Fruit fly (Drosophila melanogaster): Measurements from ENCODE around the gene CG3386.

Gene CG3386

DNA sequence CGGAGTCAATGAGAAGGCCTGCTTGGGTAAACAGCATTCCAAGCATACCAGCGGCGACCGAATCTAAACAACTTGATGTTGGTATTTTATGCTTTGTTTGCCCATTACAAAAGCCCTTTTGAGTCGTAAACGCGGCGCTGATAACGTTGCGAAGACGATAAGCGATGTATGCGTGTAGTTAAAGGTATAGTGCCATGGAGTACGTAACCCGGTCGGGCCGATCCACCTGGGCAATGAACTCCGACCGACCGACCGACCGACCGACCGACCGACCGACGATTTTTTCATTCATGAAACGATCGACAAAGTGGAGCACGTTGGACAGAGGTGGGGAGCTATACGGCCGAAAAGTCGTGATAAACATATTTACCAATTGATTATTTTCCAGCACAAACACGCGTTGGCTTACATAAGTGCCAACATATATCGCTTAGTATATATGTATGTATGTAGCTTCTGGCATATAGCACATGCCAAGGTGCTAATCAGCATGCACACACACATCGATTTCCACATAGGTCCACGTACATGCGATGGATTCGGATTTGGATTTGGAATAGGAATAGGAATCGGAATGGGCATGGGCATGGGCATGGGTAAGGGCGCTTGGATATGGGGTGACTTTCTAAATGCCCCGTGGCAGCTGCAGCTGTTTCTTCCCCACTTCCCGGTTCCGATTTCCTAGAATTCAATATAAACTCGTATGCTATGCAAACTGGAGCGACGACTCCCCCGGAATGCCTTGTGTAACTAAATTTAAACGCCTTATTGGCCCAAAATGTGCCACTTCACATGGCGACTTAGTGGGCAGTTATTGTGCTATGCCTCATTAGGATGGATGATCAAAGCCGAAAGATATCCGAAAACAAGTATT is 39.2 kb downstream of the CG3386 start (continued):
- TF ChIP-seq nerfin-2 (GFP tag; IDR thresholded peaks at IDR 0.05; ENCODE audit: partially characterized antibody) (no peak), Fer2 (tag; optimal IDR thresholded peaks at IDR 0.05) (no peak), zfh1 (GFP tag; IDR thresholded peaks at IDR 0.05) (peak; percentile 40; the same call in 1 of the 3 replicates), slou (GFP tag; optimal IDR thresholded peaks at IDR 0.05) (no peak), CG12236 (GFP tag; optimal IDR thresholded peaks at IDR 0.05) (no peak), CG33557 (GFP tag; optimal IDR thresholded peaks at IDR 0.05) (no peak), grn (GFP tag; optimal IDR thresholded peaks at IDR 0.05) (peak; percentile 58), bsh (GFP tag; optimal IDR thresholded peaks at IDR 0.05) (no peak), kni (GFP tag; optimal IDR thresholded peaks at IDR 0.05) (peak; percentile 94), CG15073 (GFP tag; optimal IDR thresholded peaks at IDR 0.05) (no peak), CG3995 (GFP tag; optimal IDR thresholded peaks at IDR 0.05) (no peak), ssp (GFP tag; IDR thresholded peaks at IDR 0.05) (no peak), Nf-YA (GFP tag; IDR thresholded peaks at IDR 0.05) (no peak), Hsf (GFP tag; optimal IDR thresholded peaks at IDR 0.05) (no peak), CHES-1-like (GFP tag; optimal IDR thresholded peaks at IDR 0.05) (peak; percentile 30), CG11398 (GFP tag; optimal IDR thresholded peaks at IDR 0.05) (no peak), sr (GFP tag; IDR thresholded peaks at IDR 0.05) (peak; percentile 33; the same call in 1 of the 3 replicates), Fer3 (tag; optimal IDR thresholded peaks at IDR 0.05) (no peak), CG4617 (GFP tag; optimal IDR thresholded peaks at IDR 0.05; ENCODE audit: borderline replicate concordance) (no peak), CG10209 (GFP tag; optimal IDR thresholded peaks at IDR 0.05) (peak; percentile 67), CG5180 (GFP tag; optimal IDR thresholded peaks at IDR 0.05) (no peak), CG12744 (GFP tag; optimal IDR thresholded peaks at IDR 0.05) (no peak), gcm (GFP tag; optimal IDR thresholded peaks at IDR 0.05) (no peak), Dref (GFP tag; IDR thresholded peaks at IDR 0.05) (no peak), CG2889 (GFP tag; IDR thresholded peaks at IDR 0.05) (no peak), CG6654 (GFP tag; optimal IDR thresholded peaks at IDR 0.05) (no peak), Hmx (GFP tag; optimal IDR thresholded peaks at IDR 0.05) (no peak), emc (GFP tag; optimal IDR thresholded peaks at IDR 0.05) (no peak), CG10462 (GFP tag; optimal IDR thresholded peaks at IDR 0.05) (no peak), CG32532 (GFP tag; IDR thresholded peaks at IDR 0.05) (no peak), Bteb2 (GFP tag; optimal IDR thresholded peaks at IDR 0.05) (no peak), Adf1 (GFP tag; IDR thresholded peaks at IDR 0.05) (peak; percentile 37; the same call in 1 of the 2 replicates), gfzf (GFP tag; optimal IDR thresholded peaks at IDR 0.05) (no peak), crp (GFP tag; optimal IDR thresholded peaks at IDR 0.05) (no peak), CG1832 (GFP tag; optimal IDR thresholded peaks at IDR 0.05) (no peak), ro (GFP tag; IDR thresholded peaks at IDR 0.05) (no peak), sd (tag; optimal IDR thresholded peaks at IDR 0.05) (peak; percentile 100), bbx (GFP tag; IDR thresholded peaks at IDR 0.05; ENCODE audit: partially characterized antibody) (0 out of 2 replicates have a peak, but pooled peaks have one; percentile 9), pb (GFP tag; optimal IDR thresholded peaks at IDR 0.05) (no peak), CG1603 (tag; optimal IDR thresholded peaks at IDR 0.05) (peak; percentile 37), Fer1 (GFP tag; optimal IDR thresholded peaks at IDR 0.05) (no peak), CG18599 (GFP tag; optimal IDR thresholded peaks at IDR 0.05) (peak; percentile 67), Aef1 (GFP tag; IDR thresholded peaks at IDR 0.05) (no peak), D (optimal IDR thresholded peaks at IDR 0.05) (no peak), D (GFP tag; optimal IDR thresholded peaks at IDR 0.05) (no peak), oc (tag; optimal IDR thresholded peaks at IDR 0.05) (no peak), lbe (GFP tag; optimal IDR thresholded peaks at IDR 0.05) (no peak), HLH4C (GFP tag; IDR thresholded peaks at IDR 0.05; ENCODE audit: partially characterized antibody) (0 out of 3 replicates have a peak, but pooled peaks have one; percentile 20), CG2120 (GFP tag; optimal IDR thresholded peaks at IDR 0.05) (no peak)
